Worm (Caenorhabditis elegans) whole organism, L2 larva: Measurements from ENCODE around the gene M163.1.

Experiments
- ZK546.5 ChIP-seq: sonication (generic microtip); optimal IDR thresholded peaks from 2 replicates; lab custom pipeline; 2017; ENCODE audit warnings: missing biosample characterization, missing genetic modification characterization
- blmp-1 ChIP-seq: sonication (generic microtip); optimal IDR thresholded peaks from 2 replicates; lab custom pipeline; 2017; ENCODE audit warnings: missing genetic modification characterization, mild to moderate bottlenecking, missing compliant biosample characterization, antibody characterized with exemption, moderate library complexity; ENCODE audit not compliant: insufficient read depth
- lin-11 ChIP-seq: fragments of 150-350 bp; sonication (generic microtip); optimal IDR thresholded peaks from 2 replicates; lab custom pipeline; 2014; ENCODE audit warnings: missing biosample characterization, missing genetic modification characterization, inconsistent platforms, mixed read lengths
- lsy-2 ChIP-seq, 2 experiments: fragments of 150-350 bp in 1 of 2; sonication (generic microtip) in 1 of 2; optimal IDR thresholded peaks; 2 replicates each; lab custom pipeline; 2014 to 2017; ENCODE audit warnings: missing biosample characterization in 2 of 2, missing genetic modification characterization in 2 of 2
- nhr-11 ChIP-seq: fragments of 150-350 bp; optimal IDR thresholded peaks from 2 replicates; lab custom pipeline; 2014; ENCODE audit warnings: missing biosample characterization, missing genetic modification characterization
- nhr-77 ChIP-seq: fragments of 150-350 bp; optimal IDR thresholded peaks from 2 replicates; lab custom pipeline; 2014; ENCODE audit warnings: missing biosample characterization, missing genetic modification characterization
- skn-1 ChIP-seq: sonication (generic microtip); optimal IDR thresholded peaks from 2 replicates; lab custom pipeline; 2017; ENCODE audit warnings: missing biosample characterization, missing genetic modification characterization

DNA sequence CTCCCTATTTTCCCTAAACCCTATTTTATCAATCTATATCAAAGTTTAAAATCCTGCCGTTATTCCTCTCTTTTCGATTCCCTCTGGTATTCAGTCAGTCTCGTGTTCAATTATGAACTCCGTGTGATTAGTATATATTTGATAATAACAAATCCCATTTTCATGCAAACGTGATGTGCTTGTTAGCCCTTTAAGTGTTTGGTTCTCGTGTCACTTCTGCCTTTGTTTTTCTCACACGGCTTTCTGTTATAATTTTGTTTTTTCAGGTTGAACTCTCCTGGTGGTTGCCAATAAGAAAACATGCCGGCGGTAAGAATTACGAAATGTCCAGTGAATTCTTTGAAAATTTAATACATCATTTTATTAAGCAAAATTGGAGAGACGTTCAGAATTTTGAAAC is 37.1 kb downstream of the M163.1 start, which contains the start of gene M163.21:
- TF ChIP-seq nhr-77: no peak
- TF ChIP-seq nhr-11 (tag; lab: Kevin White, UChicago): no peak
- TF ChIP-seq lin-11 (tag; lab: Kevin White, UChicago): no peak
- no peak for TF ChIP-seq blmp-1 (tag; lab: Kevin White, UChicago)
- no peak for TF ChIP-seq skn-1
- TF ChIP-seq ZK546.5 (tag; lab: Kevin White, UChicago): no peak
- no peak for TF ChIP-seq lsy-2 (tag; optimal IDR thresholded peaks at IDR 0.05; lab: Kevin White, UChicago)
